Worm (Caenorhabditis elegans): ENCODE results near the gene ZK105.5.

ce11 chrV:7726202-7726601 lies 8.7 kb upstream of the ZK105.5 start:
- no peak for TF ChIP-seq tbx-11 (GFP tag; IDR thresholded peaks at IDR 0.05)
- TF ChIP-seq F13C5.2 (tag; optimal IDR thresholded peaks at IDR 0.05) = no peak

Measured in whole organism, early embryonic.